Worm (Caenorhabditis elegans): ENCODE measurements around the gene F53F4.7.

- TF ChIP-seq spr-3 (GFP tag; optimal IDR thresholded peaks at IDR 0.05) (peak; percentile 21), ceh-44 (GFP tag; IDR thresholded peaks at IDR 0.05) (no peak), fkh-10 (GFP tag; optimal IDR thresholded peaks at IDR 0.05) (no peak)
These were observed 44.8 kb upstream of the F53F4.7 start for ce11 chrV:13658577-13658976.

Data from whole organism, L4 larva.